Worm (Caenorhabditis elegans) whole organism, young adult: ENCODE measurements around the gene C30G12.6.

ENCODE experiments used
- F22D6.2 ChIP-seq: sonication (generic microtip); optimal IDR thresholded peaks from 2 replicates; lab custom pipeline; 2016; ENCODE audit warnings: mild to moderate bottlenecking, missing genetic modification characterization, missing compliant biosample characterization
- T07F8.4 ChIP-seq: sonication (generic microtip); optimal IDR thresholded peaks from 2 replicates; lab custom pipeline; 2016; ENCODE audit warnings: mild to moderate bottlenecking, missing genetic modification characterization, moderate library complexity, missing compliant biosample characterization
- ama-1 ChIP-seq, 3 experiments: fragments of 150-350 bp in 1 of 3; sonication (generic microtip) in 2 of 3; optimal IDR thresholded peaks; 2 replicates each; lab custom pipeline; 2014 to 2018; ENCODE audit warnings: missing biosample characterization in 2 of 3, missing genetic modification characterization in 2 of 3, missing genetic modification reagents in 2 of 3
- bed-2 ChIP-seq: fragments of 200-800 bp; sonication (Bioruptor generic); IDR thresholded peaks from 2 replicates; pipeline ENCODE4 v1.3.6; 2022; ENCODE audit warnings: missing genetic modification reagents, missing genetic modification characterization, missing compliant biosample characterization
- ceh-40 ChIP-seq: fragments of 200-800 bp; sonication (Bioruptor generic); IDR thresholded peaks from 2 replicates; pipeline ENCODE4 v1.3.6; 2022; ENCODE audit warnings: missing genetic modification characterization, missing compliant biosample characterization
- him-1 ChIP-seq: sonication (generic microtip); optimal IDR thresholded peaks from 2 replicates; lab custom pipeline; 2016; ENCODE audit warnings: missing genotype, missing genetic modification reagents, missing genetic modification characterization, missing compliant biosample characterization
- let-526 ChIP-seq: fragments of 200-800 bp; sonication (Bioruptor generic); IDR thresholded peaks from 2 replicates; pipeline ENCODE4 v1.3.6; 2022; ENCODE audit warnings: missing genetic modification reagents, missing genetic modification characterization, missing compliant biosample characterization
- lin-35 ChIP-seq, 3 experiments: fragments of 150-350 bp in 2 of 3; sonication (generic microtip) in 1 of 3; optimal IDR thresholded peaks; 2 replicates each; lab custom pipeline; 2014 to 2018; ENCODE audit warnings: missing biosample characterization in 3 of 3, missing genetic modification characterization in 3 of 3, missing genetic modification reagents in 3 of 3
- lir-1 ChIP-seq: fragments of 200-800 bp; sonication (Bioruptor generic); conservative IDR thresholded peaks from 2 replicates; pipeline ENCODE4 v1.3.6; 2022; ENCODE audit warnings: missing genetic modification reagents, missing genetic modification characterization, missing compliant biosample characterization
- madf-10 ChIP-seq: sonication (generic microtip); optimal IDR thresholded peaks from 2 replicates; lab custom pipeline; 2016; ENCODE audit warnings: mild to moderate bottlenecking, missing genetic modification characterization, missing compliant biosample characterization
- nfya-1 ChIP-seq: sonication (generic microtip); optimal IDR thresholded peaks from 2 replicates; lab custom pipeline; 2017; ENCODE audit warnings: antibody characterized with exemption, missing compliant biosample characterization, missing genetic modification characterization, borderline replicate concordance; ENCODE audit not compliant: insufficient read depth
- repo-1 ChIP-seq: sonication (generic microtip); optimal IDR thresholded peaks from 2 replicates; lab custom pipeline; 2017; ENCODE audit warnings: mild to moderate bottlenecking, missing genetic modification characterization, missing compliant biosample characterization

DNA sequence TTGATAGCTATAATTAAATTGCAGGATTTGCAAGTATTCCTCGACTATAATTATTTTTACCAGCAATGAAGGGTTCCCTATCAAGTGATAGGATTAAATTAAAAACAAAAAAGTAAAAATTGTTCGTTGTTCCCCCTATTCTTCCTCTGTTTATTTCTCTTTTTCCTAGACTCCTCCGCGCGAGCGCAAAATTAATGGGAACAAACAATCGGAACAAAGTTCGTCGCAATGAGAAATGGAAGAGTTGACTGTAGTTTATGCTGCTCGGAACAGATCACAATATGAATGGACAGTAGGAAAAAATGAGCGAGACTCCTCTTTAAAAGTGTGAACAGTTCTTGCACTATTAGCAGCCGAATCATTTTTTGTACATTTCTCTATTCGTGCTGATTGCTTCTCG is 44.9 kb upstream of the C30G12.6 start:
- TF ChIP-seq T07F8.4 (tag; lab: Kevin White, UChicago): no peak
- TF ChIP-seq lir-1: no peak
- no peak for TF ChIP-seq let-526 (GFP tag; lab: Robert Waterston, UW)
- no peak for TF ChIP-seq repo-1 (tag; lab: Kevin White, UChicago)
- TF ChIP-seq madf-10 (tag; lab: Kevin White, UChicago): no peak
- TF ChIP-seq him-1: no peak
- TF ChIP-seq ceh-40 (GFP tag; lab: Robert Waterston, UW): no peak
- no peak for TF ChIP-seq F22D6.2 (tag; lab: Kevin White, UChicago)
- no peak for TF ChIP-seq ama-1 (optimal IDR thresholded peaks at IDR 0.05; lab: Kevin White, UChicago)
- no peak for TF ChIP-seq ama-1 (GFP tag; optimal IDR thresholded peaks at IDR 0.05; lab: Kevin White, UChicago)
- no peak for TF ChIP-seq bed-2
- no peak for TF ChIP-seq nfya-1
- TF ChIP-seq lin-35 (GFP tag; optimal IDR thresholded peaks at IDR 0.05; lab: Kevin White, UChicago): no peak
